Fruit fly (Drosophila melanogaster) whole organism, embryonic: ENCODE results near the gene CG42866.

ENCODE experiments used
- ATbp ChIP-seq: fragments of 200-800 bp; sonication (Bioruptor generic); optimal IDR thresholded peaks from 2 replicates; lab custom pipeline; 2017; ENCODE audit warnings: missing biosample characterization, mild to moderate bottlenecking, missing genetic modification characterization, missing genetic modification reagents
- B-H1 ChIP-seq: fragments of 200-800 bp; sonication (Bioruptor generic); IDR thresholded peaks from 3 replicates; pipeline ENCODE4 v1.3.6; 2022; ENCODE audit warnings: missing biosample characterization, missing genetic modification characterization
- Blimp-1 ChIP-seq: fragments of 200-800 bp; sonication (Bioruptor generic); optimal IDR thresholded peaks from 3 replicates; lab custom pipeline; 2018; ENCODE audit warnings: missing biosample characterization, missing genetic modification characterization, mild to moderate bottlenecking, moderate library complexity, missing genetic modification reagents
- CG10209 ChIP-seq: fragments of 200-800 bp; sonication (Bioruptor generic); optimal IDR thresholded peaks from 3 replicates; lab custom pipeline; 2017; ENCODE audit warnings: missing biosample characterization, mild to moderate bottlenecking, missing genetic modification characterization, missing genetic modification reagents
- CG1024 ChIP-seq: fragments of 200-800 bp; sonication (Bioruptor generic); IDR thresholded peaks from 2 replicates; pipeline ENCODE4 v1.3.6; 2022; ENCODE audit warnings: missing biosample characterization, missing genetic modification characterization
- CG10274 ChIP-seq: fragments of 200-800 bp; sonication (Bioruptor generic); optimal IDR thresholded peaks from 3 replicates; lab custom pipeline; 2017; ENCODE audit warnings: missing biosample characterization, mild to moderate bottlenecking, missing genetic modification characterization
- CG10543 ChIP-seq: fragments of 200-800 bp; sonication (Bioruptor generic); optimal IDR thresholded peaks from 3 replicates; lab custom pipeline; 2017; ENCODE audit warnings: missing biosample characterization, mild to moderate bottlenecking, missing genetic modification characterization, moderate library complexity
- CG13287 ChIP-seq: fragments of 200-800 bp; sonication (Bioruptor generic); IDR thresholded peaks from 2 replicates; pipeline ENCODE4 v1.3.6; 2022; ENCODE audit warnings: missing biosample characterization, missing genetic modification characterization; ENCODE audit not compliant: partially characterized antibody
- CG1529 ChIP-seq: fragments of 200-800 bp; sonication (Bioruptor generic); optimal IDR thresholded peaks from 3 replicates; lab custom pipeline; 2018; ENCODE audit warnings: missing biosample characterization, missing genetic modification characterization
- CG15601 ChIP-seq: fragments of 200-800 bp; sonication (Bioruptor generic); optimal IDR thresholded peaks from 3 replicates; lab custom pipeline; 2019; ENCODE audit warnings: missing biosample characterization, mild to moderate bottlenecking, missing genetic modification characterization, moderate library complexity
- CG16779 ChIP-seq: fragments of 200-800 bp; sonication (Bioruptor generic); IDR thresholded peaks from 2 replicates; pipeline ENCODE4 v1.3.6; 2022; ENCODE audit warnings: missing biosample characterization, missing genetic modification characterization
- CG16813 ChIP-seq: fragments of 200-800 bp; sonication (Bioruptor generic); IDR thresholded peaks from 3 replicates; pipeline ENCODE4 v1.3.6; 2022; ENCODE audit warnings: missing biosample characterization, missing genetic modification characterization; ENCODE audit not compliant: partially characterized antibody
- CG17328 ChIP-seq: fragments of 200-800 bp; sonication (Bioruptor generic); IDR thresholded peaks from 2 replicates; pipeline ENCODE4 v1.3.6; 2022; ENCODE audit warnings: missing biosample characterization, missing genetic modification characterization
- CG2202 ChIP-seq: fragments of 200-800 bp; sonication (Bioruptor generic); optimal IDR thresholded peaks from 2 replicates; lab custom pipeline; 2018; ENCODE audit warnings: missing biosample characterization, mild to moderate bottlenecking, missing genetic modification characterization
- CG2678 ChIP-seq: fragments of 200-800 bp; sonication (Bioruptor generic); optimal IDR thresholded peaks from 3 replicates; lab custom pipeline; 2019; ENCODE audit warnings: missing biosample characterization, mild to moderate bottlenecking, missing genetic modification characterization, moderate library complexity
- CG3163 ChIP-seq: fragments of 200-800 bp; sonication (Bioruptor generic); optimal IDR thresholded peaks from 3 replicates; lab custom pipeline; 2016; ENCODE audit warnings: missing biosample characterization, missing genetic modification characterization
- CG33557 ChIP-seq: fragments of 200-800 bp; sonication (Bioruptor generic); optimal IDR thresholded peaks from 2 replicates; lab custom pipeline; 2019; ENCODE audit warnings: missing biosample characterization, mild to moderate bottlenecking, missing genetic modification characterization, moderate library complexity
- CG3847 ChIP-seq: fragments of 200-800 bp; sonication (Bioruptor generic); IDR thresholded peaks from 2 replicates; pipeline ENCODE4 v1.3.6; 2022; ENCODE audit warnings: missing biosample characterization, missing genetic modification characterization
- CG3995 ChIP-seq: fragments of 200-800 bp; sonication (Bioruptor generic); optimal IDR thresholded peaks from 3 replicates; lab custom pipeline; 2016; ENCODE audit warnings: missing biosample characterization, missing genetic modification characterization
- CG5180 ChIP-seq: fragments of 200-800 bp; sonication (Bioruptor generic); optimal IDR thresholded peaks from 3 replicates; lab custom pipeline; 2017; ENCODE audit warnings: missing biosample characterization, missing genetic modification characterization, mild to moderate bottlenecking, moderate library complexity, missing genetic modification reagents
- CG6272 ChIP-seq: fragments of 200-800 bp; sonication (Bioruptor generic); IDR thresholded peaks from 2 replicates; pipeline ENCODE4 v1.3.6; 2022; ENCODE audit warnings: missing biosample characterization, missing genetic modification characterization
- CG7839 ChIP-seq: fragments of 200-800 bp; sonication (Bioruptor generic); optimal IDR thresholded peaks from 3 replicates; lab custom pipeline; 2018; ENCODE audit warnings: missing biosample characterization, mild to moderate bottlenecking, missing genetic modification characterization, moderate library complexity
- CG8281 ChIP-seq: fragments of 200-800 bp; sonication (Bioruptor generic); optimal IDR thresholded peaks from 2 replicates; lab custom pipeline; 2018; ENCODE audit warnings: missing biosample characterization, mild to moderate bottlenecking, missing genetic modification characterization, moderate library complexity
- Chrac-16 ChIP-seq: fragments of 200-800 bp; sonication (Bioruptor generic); optimal IDR thresholded peaks from 3 replicates; lab custom pipeline; 2016; ENCODE audit warnings: missing biosample characterization, missing genetic modification characterization
- Dll ChIP-seq: fragments of 200-800 bp; sonication (Bioruptor generic); IDR thresholded peaks from 4 replicates; pipeline ENCODE4 v1.3.6; 2022; ENCODE audit warnings: missing biosample characterization, missing genetic modification characterization; ENCODE audit not compliant: partially characterized antibody
- HmgD ChIP-seq: fragments of 200-800 bp; sonication (Bioruptor generic); optimal IDR thresholded peaks from 3 replicates; lab custom pipeline; 2016; ENCODE audit warnings: missing biosample characterization, missing genetic modification characterization
- HmgZ ChIP-seq: fragments of 200-800 bp; sonication (Bioruptor generic); optimal IDR thresholded peaks from 2 replicates; lab custom pipeline; 2018; ENCODE audit warnings: missing biosample characterization, mild to moderate bottlenecking, missing genetic modification characterization
- Lim3 ChIP-seq: fragments of 200-800 bp; sonication (Bioruptor generic); IDR thresholded peaks from 2 replicates; pipeline ENCODE4 v1.3.6; 2022; ENCODE audit warnings: missing biosample characterization, missing genetic modification characterization
- Nf-YB ChIP-seq: fragments of 200-800 bp; sonication (Bioruptor generic); optimal IDR thresholded peaks from 3 replicates; lab custom pipeline; 2019; ENCODE audit warnings: missing biosample characterization, mild to moderate bottlenecking, missing genetic modification characterization, moderate library complexity
- Sin3A ChIP-seq: fragments of >200 bp; optimal IDR thresholded peaks from 2 replicates; lab custom pipeline; 2018
- Sry-β ChIP-seq: fragments of 200-800 bp; sonication (Bioruptor generic); optimal IDR thresholded peaks from 2 replicates; lab custom pipeline; 2018; ENCODE audit warnings: missing biosample characterization, mild to moderate bottlenecking, missing genetic modification characterization, moderate library complexity
- Trl ChIP-seq, 3 experiments: fragments of >200 bp in 2 of 3; fragments of 200-800 bp in 1 of 3; sonication (Bioruptor generic) in 1 of 3; optimal IDR thresholded peaks; 2 replicates in 1 of 3; 3 replicates in 2 of 3; lab custom pipeline; 2016 to 2017; ENCODE audit warnings: missing biosample characterization in 1 of 3, missing genetic modification characterization in 1 of 3
- bbx ChIP-seq: fragments of 200-800 bp; sonication (Bioruptor generic); IDR thresholded peaks from 2 replicates; pipeline ENCODE4 v1.3.6; 2022; ENCODE audit warnings: missing biosample characterization, missing genetic modification characterization; ENCODE audit not compliant: partially characterized antibody
- cad ChIP-seq: fragments of >200 bp; optimal IDR thresholded peaks from 2 replicates; lab custom pipeline; 2017; ENCODE audit warnings: missing biosample characterization, missing genetic modification characterization
- caup ChIP-seq: fragments of 200-800 bp; sonication (Bioruptor generic); optimal IDR thresholded peaks from 3 replicates; lab custom pipeline; 2017; ENCODE audit warnings: missing biosample characterization, mild to moderate bottlenecking, missing genetic modification characterization, moderate library complexity; ENCODE audit not compliant: severe bottlenecking
- chinmo ChIP-seq: fragments of 200-800 bp; sonication (Bioruptor generic); IDR thresholded peaks from 4 replicates; pipeline ENCODE4 v1.3.6; 2022; ENCODE audit warnings: missing biosample characterization, missing genetic modification characterization; ENCODE audit not compliant: partially characterized antibody
- hkb ChIP-seq, 2 experiments: fragments of 200-800 bp in 1 of 2; fragments of >200 bp in 1 of 2; sonication (Bioruptor generic) in 1 of 2; IDR thresholded peaks in 1 of 2; optimal IDR thresholded peaks in 1 of 2; 2 replicates each; pipeline versions ENCODE4 v1.3.6 to Lab custom; 2017 to 2022; ENCODE audit warnings: missing biosample characterization in 1 of 2, missing genetic modification characterization in 1 of 2
- jing ChIP-seq: fragments of 200-800 bp; sonication (Bioruptor generic); optimal IDR thresholded peaks from 2 replicates; lab custom pipeline; 2018; ENCODE audit warnings: missing biosample characterization, mild to moderate bottlenecking, missing genetic modification characterization
- nerfin-1 ChIP-seq: fragments of 200-800 bp; sonication (Bioruptor generic); optimal IDR thresholded peaks from 3 replicates; lab custom pipeline; 2019; ENCODE audit warnings: missing biosample characterization, mild to moderate bottlenecking, missing genetic modification characterization, moderate library complexity
- otp ChIP-seq: fragments of 200-800 bp; sonication (Bioruptor generic); IDR thresholded peaks from 3 replicates; pipeline ENCODE4, ENCODE4 v1.3.6; 2022; ENCODE audit warnings: missing biosample characterization, missing genetic modification characterization
- scrt ChIP-seq: fragments of 200-800 bp; sonication (Bioruptor generic); optimal IDR thresholded peaks from 2 replicates; lab custom pipeline; 2018; ENCODE audit warnings: missing biosample characterization, mild to moderate bottlenecking, missing genetic modification characterization, moderate library complexity
- slbo ChIP-seq: fragments of 200-800 bp; sonication (Bioruptor generic); IDR thresholded peaks from 2 replicates; pipeline ENCODE4 v1.3.6; 2022; ENCODE audit warnings: missing biosample characterization, missing genetic modification characterization
- tgo ChIP-seq: fragments of 200-800 bp; sonication (Bioruptor generic); IDR thresholded peaks from 3 replicates; pipeline ENCODE4 v1.3.6; 2022; ENCODE audit warnings: missing biosample characterization, missing genetic modification characterization
- unc-4 ChIP-seq: fragments of 200-800 bp; sonication (Bioruptor generic); IDR thresholded peaks from 2 replicates; pipeline ENCODE4 v1.3.6; 2022; ENCODE audit warnings: missing biosample characterization, missing genetic modification characterization; ENCODE audit not compliant: partially characterized antibody
- usp ChIP-seq: fragments of >200 bp; optimal IDR thresholded peaks from 2 replicates; lab custom pipeline; 2017; ENCODE audit warnings: missing biosample characterization, missing genetic modification characterization
- zfh1 ChIP-seq: fragments of 200-800 bp; sonication (Bioruptor generic); IDR thresholded peaks from 3 replicates; pipeline ENCODE4 v1.3.6; 2022; ENCODE audit warnings: missing biosample characterization, missing genetic modification characterization

The CG42866 gene

dm6 chr2L:19917860-19918259, 43.6 kb downstream of the CG42866 start (continued):
- TF ChIP-seq CG10209 (GFP tag; lab: Kevin White, UChicago) (no peak), slbo (GFP tag; lab: Robert Waterston, UW) (no peak), CG33557 (GFP tag; lab: Kevin White, UChicago) (no peak), Sry-β (GFP tag; lab: Kevin White, UChicago) (no peak), CG7839 (no peak), ATbp (GFP tag; lab: Kevin White, UChicago) (no peak), Trl (optimal IDR thresholded peaks at IDR 0.05; lab: Kevin White, UChicago) (peak; percentile 10 to 59), Trl (GFP tag; optimal IDR thresholded peaks at IDR 0.05; lab: Kevin White, UChicago) (no peak), Lim3 (no peak), HmgZ (tag; lab: Kevin White, UChicago) (no peak), Dll (no peak), CG8281 (tag; lab: Kevin White, UChicago) (no peak), jing (no peak), B-H1 (GFP tag; lab: Robert Waterston, UW) (no peak), Nf-YB (GFP tag; lab: Kevin White, UChicago) (no peak), Blimp-1 (GFP tag; lab: Kevin White, UChicago) (peak; percentile 53)

DNA sequence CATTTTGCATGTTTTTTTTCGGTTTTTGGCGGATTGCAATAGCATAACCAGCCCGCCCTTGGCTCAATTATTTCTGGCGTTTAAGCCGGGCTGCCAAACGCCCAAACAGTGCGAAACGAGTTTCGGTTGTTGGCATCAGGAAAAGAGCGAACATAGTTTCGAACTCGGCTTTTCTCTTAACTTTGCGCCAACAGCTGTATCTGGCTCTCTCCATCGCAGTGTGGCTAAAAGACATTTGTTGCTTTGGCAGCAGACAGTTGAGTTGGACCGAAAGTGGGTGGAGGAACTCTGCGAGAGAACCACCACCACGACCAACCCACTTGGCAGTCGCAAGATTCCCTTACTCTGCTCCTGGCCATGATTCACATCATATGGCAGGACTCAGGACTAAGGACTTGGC, 44.5 kb downstream of the CG42866 start:
- TF ChIP-seq CG5180 (peak; percentile 68), nerfin-1 (tag; lab: Kevin White, UChicago) (peak; percentile 6), Chrac-16 (GFP tag; lab: Kevin White, UChicago) (no peak), CG3163 (GFP tag; lab: Kevin White, UChicago) (peak; percentile 83), scrt (peak; percentile 89), CG13287 (GFP tag; lab: Robert Waterston, UW) (0 out of 2 replicates have a peak, but pooled peaks have one; percentile 12), unc-4 (GFP tag; lab: Robert Waterston, UW) (0 out of 2 replicates have a peak, but pooled peaks have one; percentile 13), zfh1 (GFP tag; lab: Robert Waterston, UW) (no peak), chinmo (GFP tag; lab: Robert Waterston, UW) (0 out of 4 replicates have a peak, but pooled peaks have one; percentile 54), Trl (optimal IDR thresholded peaks at IDR 0.05; lab: Kevin White, UChicago) (peak; percentile 47 to 54), Trl (GFP tag; optimal IDR thresholded peaks at IDR 0.05; lab: Kevin White, UChicago) (no peak), CG3847 (no peak), CG10274 (GFP tag; lab: Kevin White, UChicago) (no peak), CG1024 (GFP tag; lab: Robert Waterston, UW) (no peak)

DNA sequence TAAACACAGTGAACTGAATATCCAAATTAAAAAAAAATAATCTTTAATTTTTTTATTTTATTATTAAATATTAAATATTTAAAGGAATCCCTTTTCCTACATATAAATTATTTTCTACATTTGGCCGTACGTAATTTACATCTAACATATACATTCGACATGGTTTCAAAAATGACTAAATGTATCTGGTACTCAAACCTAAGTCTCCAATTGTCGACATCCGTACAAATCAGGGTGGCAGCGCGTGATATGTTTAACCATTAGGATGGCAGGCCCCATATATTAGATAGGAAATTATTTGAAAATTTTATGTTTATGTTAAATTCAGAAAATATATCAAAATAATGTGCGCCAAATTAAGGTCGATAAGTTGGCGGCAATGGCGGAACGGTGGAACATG, 46.3 kb downstream of the CG42866 start:
- TF ChIP-seq CG1529, result no peak
- TF ChIP-seq chinmo (GFP tag; lab: Robert Waterston, UW), result peak; percentile 25; the same call in 1 of the 4 replicates
- no peak for TF ChIP-seq Sin3A (lab: Kevin White, UChicago)
- TF ChIP-seq caup (GFP tag; lab: Kevin White, UChicago), result no peak
- TF ChIP-seq CG16813 (GFP tag; lab: Robert Waterston, UW), result peak; percentile 53; the same call in 2 of the 3 replicates
- TF ChIP-seq CG33557 (GFP tag; lab: Kevin White, UChicago), result no peak
- no peak for TF ChIP-seq CG10543
- no peak for TF ChIP-seq scrt
- TF ChIP-seq CG15601, result no peak
- peak; percentile 54; the same call in 1 of the 2 replicates for TF ChIP-seq bbx (GFP tag; lab: Robert Waterston, UW)
- TF ChIP-seq usp (GFP tag; lab: Kevin White, UChicago), result no peak
- TF ChIP-seq CG3995 (GFP tag; lab: Kevin White, UChicago), result no peak
- TF ChIP-seq CG2678 (tag; lab: Kevin White, UChicago), result no peak
- TF ChIP-seq cad (GFP tag; lab: Kevin White, UChicago), result no peak
- no peak for TF ChIP-seq tgo (GFP tag; lab: Robert Waterston, UW)
- no peak for TF ChIP-seq hkb (optimal IDR thresholded peaks at IDR 0.05; lab: Kevin White, UChicago)
- TF ChIP-seq hkb (GFP tag; IDR thresholded peaks at IDR 0.05; lab: Robert Waterston, UW), result no peak
- no peak for TF ChIP-seq CG6272
- no peak for TF ChIP-seq HmgD
- TF ChIP-seq CG2202 (tag; lab: Kevin White, UChicago), result no peak
- TF ChIP-seq CG16779, result no peak
- no peak for TF ChIP-seq otp (GFP tag; lab: Robert Waterston, UW)
- no peak for TF ChIP-seq CG17328 (GFP tag; lab: Robert Waterston, UW)
